Worm (Caenorhabditis elegans) whole organism, late embryonic: ENCODE data around the gene spop-1.

Experiments used
- C08G9.2 ChIP-seq: sonication (generic microtip); optimal IDR thresholded peaks from 2 replicates; lab custom pipeline; 2016; ENCODE audit warnings: mild to moderate bottlenecking, missing genetic modification characterization, moderate library complexity, missing compliant biosample characterization
- C38D4.7 ChIP-seq: fragments of 200-800 bp; sonication (Bioruptor generic); optimal IDR thresholded peaks from 2 replicates; lab custom pipeline; 2018; ENCODE audit warnings: mild to moderate bottlenecking, missing genetic modification characterization, moderate library complexity, missing compliant biosample characterization
- F13H6.1 ChIP-seq: sonication (generic microtip); optimal IDR thresholded peaks from 2 replicates; lab custom pipeline; 2016; ENCODE audit warnings: missing genetic modification characterization, missing compliant biosample characterization
- K02D7.2 ChIP-seq: sonication (generic microtip); optimal IDR thresholded peaks from 2 replicates; lab custom pipeline; 2017; ENCODE audit warnings: mild to moderate bottlenecking, missing genetic modification characterization, missing compliant biosample characterization
- T23F11.4 ChIP-seq: fragments of 200-800 bp; sonication (Bioruptor generic); optimal IDR thresholded peaks from 2 replicates; lab custom pipeline; 2018; ENCODE audit warnings: mild to moderate bottlenecking, missing genetic modification characterization, missing compliant biosample characterization
- Y22D7AL.16 ChIP-seq: sonication (generic microtip); optimal IDR thresholded peaks from 2 replicates; lab custom pipeline; 2016; ENCODE audit warnings: missing genetic modification characterization, missing compliant biosample characterization
- ahr-1 ChIP-seq: sonication (generic microtip); optimal IDR thresholded peaks from 2 replicates; lab custom pipeline; 2016; ENCODE audit warnings: missing genetic modification characterization, missing compliant biosample characterization
- ama-1 ChIP-seq: fragments of 150-350 bp; optimal IDR thresholded peaks from 2 replicates; lab custom pipeline; 2014
- ceh-14 ChIP-seq: sonication (generic microtip); optimal IDR thresholded peaks from 2 replicates; lab custom pipeline; 2016; ENCODE audit warnings: missing genotype, missing genetic modification characterization, missing compliant biosample characterization
- ceh-18 ChIP-seq: sonication (generic microtip); optimal IDR thresholded peaks from 2 replicates; lab custom pipeline; 2016; ENCODE audit warnings: missing genetic modification characterization, missing compliant biosample characterization
- ceh-19 ChIP-seq: fragments of 200-800 bp; sonication (Bioruptor generic); optimal IDR thresholded peaks from 2 replicates; lab custom pipeline; 2018; ENCODE audit warnings: mild to moderate bottlenecking, missing genetic modification characterization, missing compliant biosample characterization
- ceh-2 ChIP-seq: sonication (generic microtip); optimal IDR thresholded peaks from 2 replicates; lab custom pipeline; 2016; ENCODE audit warnings: missing genotype, missing genetic modification characterization, missing compliant biosample characterization
- ceh-22 ChIP-seq: sonication (generic microtip); optimal IDR thresholded peaks from 2 replicates; lab custom pipeline; 2017; ENCODE audit warnings: missing biosample characterization, missing genetic modification characterization
- ceh-24 ChIP-seq: sonication (generic microtip); optimal IDR thresholded peaks from 2 replicates; lab custom pipeline; 2016; ENCODE audit warnings: mild to moderate bottlenecking, missing genetic modification characterization, missing compliant biosample characterization
- ceh-34 ChIP-seq: sonication (generic microtip); optimal IDR thresholded peaks from 2 replicates; lab custom pipeline; 2016; ENCODE audit warnings: mild to moderate bottlenecking, missing genetic modification characterization, missing compliant biosample characterization
- ceh-45 ChIP-seq: fragments of 200-800 bp; sonication (Bioruptor generic); IDR thresholded peaks from 2 replicates; pipeline ENCODE4 v1.3.6; 2022; ENCODE audit warnings: missing genetic modification reagents, missing genetic modification characterization, missing compliant biosample characterization
- ceh-48 ChIP-seq: sonication (generic microtip); optimal IDR thresholded peaks from 2 replicates; lab custom pipeline; 2016; ENCODE audit warnings: missing genetic modification characterization, inconsistent platforms, missing compliant biosample characterization
- dmd-4 ChIP-seq: sonication (generic microtip); optimal IDR thresholded peaks from 2 replicates; lab custom pipeline; 2016; ENCODE audit warnings: borderline replicate concordance, missing genetic modification characterization, missing compliant biosample characterization
- dve-1 ChIP-seq: sonication (generic microtip); optimal IDR thresholded peaks from 2 replicates; lab custom pipeline; 2017; ENCODE audit warnings: antibody characterized with exemption, mild to moderate bottlenecking, missing genetic modification characterization, missing compliant biosample characterization
- ets-4 ChIP-seq: sonication (generic microtip); optimal IDR thresholded peaks from 2 replicates; lab custom pipeline; 2016; ENCODE audit warnings: missing genetic modification characterization, missing compliant biosample characterization
- fax-1 ChIP-seq: sonication (generic microtip); optimal IDR thresholded peaks from 2 replicates; lab custom pipeline; 2016; ENCODE audit warnings: missing genotype, missing genetic modification characterization, missing compliant biosample characterization
- gmeb-2 ChIP-seq: sonication (generic microtip); optimal IDR thresholded peaks from 2 replicates; lab custom pipeline; 2016; ENCODE audit warnings: missing genetic modification characterization, inconsistent platforms, missing compliant biosample characterization
- hlh-13 ChIP-seq: fragments of 200-800 bp; sonication (Bioruptor generic); optimal IDR thresholded peaks from 2 replicates; lab custom pipeline; 2018; ENCODE audit warnings: mild to moderate bottlenecking, missing genetic modification characterization, missing compliant biosample characterization
- hlh-6 ChIP-seq: sonication (generic microtip); optimal IDR thresholded peaks from 2 replicates; lab custom pipeline; 2016; ENCODE audit warnings: missing genotype, missing genetic modification characterization, missing compliant biosample characterization
- hlh-8 ChIP-seq: sonication (generic microtip); optimal IDR thresholded peaks from 2 replicates; lab custom pipeline; 2016; ENCODE audit warnings: missing genotype, missing genetic modification characterization, missing compliant biosample characterization
- lim-6 ChIP-seq: sonication (generic microtip); optimal IDR thresholded peaks from 2 replicates; lab custom pipeline; 2016; ENCODE audit warnings: missing genetic modification characterization, missing compliant biosample characterization
- lin-11 ChIP-seq: fragments of 200-800 bp; sonication (Bioruptor generic); optimal IDR thresholded peaks from 2 replicates; lab custom pipeline; 2018; ENCODE audit warnings: mild to moderate bottlenecking, missing genetic modification characterization, missing compliant biosample characterization
- mec-3 ChIP-seq: sonication (generic microtip); optimal IDR thresholded peaks from 2 replicates; lab custom pipeline; 2016; ENCODE audit warnings: borderline replicate concordance, missing genetic modification characterization, missing compliant biosample characterization
- nhr-232 ChIP-seq: sonication (generic microtip); optimal IDR thresholded peaks from 2 replicates; lab custom pipeline; 2016; ENCODE audit warnings: missing genetic modification characterization, missing compliant biosample characterization
- npax-4 ChIP-seq: sonication (generic microtip); optimal IDR thresholded peaks from 2 replicates; lab custom pipeline; 2016; ENCODE audit warnings: missing genetic modification characterization, missing compliant biosample characterization
- odd-2 ChIP-seq: sonication (generic microtip); optimal IDR thresholded peaks from 2 replicates; lab custom pipeline; 2017; ENCODE audit warnings: antibody characterized with exemption, mild to moderate bottlenecking, missing genetic modification characterization, missing compliant biosample characterization
- pat-9 ChIP-seq: fragments of 200-800 bp; sonication (Bioruptor generic); optimal IDR thresholded peaks from 2 replicates; lab custom pipeline; 2018; ENCODE audit warnings: mild to moderate bottlenecking, missing genetic modification characterization, moderate library complexity, missing compliant biosample characterization
- pax-1 ChIP-seq: fragments of 150-350 bp; optimal IDR thresholded peaks from 2 replicates; lab custom pipeline; 2014; ENCODE audit warnings: missing biosample characterization, missing genetic modification characterization
- pha-2 ChIP-seq: sonication (generic microtip); optimal IDR thresholded peaks from 2 replicates; lab custom pipeline; 2017; ENCODE audit warnings: mild to moderate bottlenecking, missing genetic modification characterization, missing compliant biosample characterization
- pqm-1 ChIP-seq: sonication (generic microtip); optimal IDR thresholded peaks from 2 replicates; lab custom pipeline; 2016; ENCODE audit warnings: missing genetic modification characterization, missing compliant biosample characterization
- pros-1 ChIP-seq: fragments of 150-350 bp; optimal IDR thresholded peaks from 2 replicates; lab custom pipeline; 2014; ENCODE audit warnings: missing biosample characterization, missing genetic modification reagents, missing genetic modification characterization
- sdc-2 ChIP-seq: sonication (generic microtip); optimal IDR thresholded peaks from 2 replicates; lab custom pipeline; 2016; ENCODE audit warnings: missing genotype, missing genetic modification characterization, missing compliant biosample characterization
- sox-2 ChIP-seq: fragments of 200-800 bp; sonication (Bioruptor generic); IDR thresholded peaks from 2 replicates; pipeline ENCODE4 v1.3.6; 2022; ENCODE audit warnings: missing genetic modification reagents, missing genetic modification characterization, missing compliant biosample characterization
- sox-4 ChIP-seq: sonication (generic microtip); optimal IDR thresholded peaks from 2 replicates; lab custom pipeline; 2017; ENCODE audit warnings: mild to moderate bottlenecking, missing genetic modification characterization, inconsistent platforms, missing compliant biosample characterization
- syd-9 ChIP-seq: sonication (generic microtip); optimal IDR thresholded peaks from 2 replicates; lab custom pipeline; 2016; ENCODE audit warnings: mild to moderate bottlenecking, missing genetic modification characterization, moderate library complexity, missing compliant biosample characterization
- tbx-2 ChIP-seq: sonication (generic microtip); optimal IDR thresholded peaks from 2 replicates; lab custom pipeline; 2016; ENCODE audit warnings: missing genetic modification characterization, missing compliant biosample characterization
- tbx-7 ChIP-seq: sonication (generic microtip); optimal IDR thresholded peaks from 2 replicates; lab custom pipeline; 2016; ENCODE audit warnings: missing genotype, missing genetic modification characterization, missing compliant biosample characterization
- unc-42 ChIP-seq: sonication (generic microtip); optimal IDR thresholded peaks from 2 replicates; lab custom pipeline; 2016; ENCODE audit warnings: missing genotype, missing genetic modification characterization, missing compliant biosample characterization
- unc-55 ChIP-seq: sonication (generic microtip); optimal IDR thresholded peaks from 2 replicates; lab custom pipeline; 2017; ENCODE audit warnings: missing biosample characterization, missing genetic modification reagents, missing genetic modification characterization
- unc-86 ChIP-seq: sonication (generic microtip); optimal IDR thresholded peaks from 2 replicates; lab custom pipeline; 2016; ENCODE audit warnings: missing genetic modification characterization, missing compliant biosample characterization

spop-1 gene

ce11 chrIII:10132495-10133450 is 34.9 kb upstream of the spop-1 start:
- TF ChIP-seq dve-1 (tag; lab: Kevin White, UChicago) = peak; percentile 15
- no peak for TF ChIP-seq tbx-7 (tag; lab: Kevin White, UChicago)

ce11 chrIII:10126375-10126774 is 28.5 kb upstream of the spop-1 start:
- no peak for TF ChIP-seq K02D7.2 (tag; lab: Kevin White, UChicago)
- no peak for TF ChIP-seq nhr-232 (tag; lab: Kevin White, UChicago)
- TF ChIP-seq ceh-18 (tag; lab: Kevin White, UChicago) = no peak
- no peak for TF ChIP-seq lim-6
- TF ChIP-seq npax-4 (tag; lab: Kevin White, UChicago) = no peak
- no peak for TF ChIP-seq unc-86 (tag; lab: Kevin White, UChicago)

- peak; percentile 26 for TF ChIP-seq sdc-2 (tag; lab: Kevin White, UChicago)
- no peak for TF ChIP-seq sox-2 (GFP tag; lab: Robert Waterston, UW)
- no peak for TF ChIP-seq pax-1 (tag; lab: Kevin White, UChicago)
- no peak for TF ChIP-seq K02D7.2 (tag; lab: Kevin White, UChicago)
- peak; percentile 77 for TF ChIP-seq ceh-18 (tag; lab: Kevin White, UChicago)
- no peak for TF ChIP-seq C38D4.7 (GFP tag; lab: Kevin White, UChicago)
- peak; percentile 15 for TF ChIP-seq ceh-19 (GFP tag; lab: Kevin White, UChicago)
- TF ChIP-seq ceh-24 (tag; lab: Kevin White, UChicago) = no peak
- no peak for TF ChIP-seq Y22D7AL.16
- peak; percentile 85 for TF ChIP-seq ceh-2 (tag; lab: Kevin White, UChicago)
- TF ChIP-seq tbx-2 (tag; lab: Kevin White, UChicago) = peak; percentile 91
- TF ChIP-seq syd-9 (tag; lab: Kevin White, UChicago) = peak; percentile 6
- TF ChIP-seq pros-1 (tag; lab: Kevin White, UChicago) = no peak
- no peak for TF ChIP-seq npax-4 (tag; lab: Kevin White, UChicago)
- TF ChIP-seq F13H6.1 = peak; percentile 47
- peak; percentile 58 for TF ChIP-seq ahr-1 (tag; lab: Kevin White, UChicago)
- no peak for TF ChIP-seq sox-4
- TF ChIP-seq hlh-6 = no peak
- no peak for TF ChIP-seq dve-1 (tag; lab: Kevin White, UChicago)
- no peak for TF ChIP-seq ama-1
- peak; percentile 12 for TF ChIP-seq pqm-1 (tag; lab: Kevin White, UChicago)
- TF ChIP-seq T23F11.4 (GFP tag; lab: Kevin White, UChicago) = no peak
- no peak for TF ChIP-seq odd-2 (tag; lab: Kevin White, UChicago)
- TF ChIP-seq hlh-8 (tag; lab: Kevin White, UChicago) = peak; percentile 71
- no peak for TF ChIP-seq hlh-13
- peak; percentile 79 for TF ChIP-seq fax-1
- peak; percentile 21 for TF ChIP-seq ceh-48 (tag; lab: Kevin White, UChicago)
- no peak for TF ChIP-seq lin-11 (tag; lab: Kevin White, UChicago)
- peak; percentile 86 for TF ChIP-seq C08G9.2 (tag; lab: Kevin White, UChicago)
- peak; percentile 78 for TF ChIP-seq ceh-34 (tag; lab: Kevin White, UChicago)
- TF ChIP-seq ets-4 (tag; lab: Kevin White, UChicago) = peak; percentile 63
- peak; percentile 9 for TF ChIP-seq gmeb-2 (tag; lab: Kevin White, UChicago)
- TF ChIP-seq dmd-4 = peak; percentile 79
- TF ChIP-seq ceh-22 = no peak
- no peak for TF ChIP-seq pha-2 (tag; lab: Kevin White, UChicago)
- peak; percentile 90 for TF ChIP-seq ceh-14 (tag; lab: Kevin White, UChicago)
- TF ChIP-seq pat-9 (tag; lab: Kevin White, UChicago) = no peak
- peak; percentile 89 for TF ChIP-seq unc-42 (tag; lab: Kevin White, UChicago)
- TF ChIP-seq unc-55 (GFP tag; lab: Kevin White, UChicago) = no peak
- peak; percentile 79 for TF ChIP-seq mec-3
- TF ChIP-seq ceh-45 (GFP tag; lab: Robert Waterston, UW) = no peak
- peak; percentile 59 for TF ChIP-seq lim-6
These were observed 25.8 kb upstream of the spop-1 start, which contains the start of gene ttll-4 for ce11 chrIII:10123586-10124233. Gene ttll-4, plus strand, starts transcription at chrIII:10124183.
